Worm (Caenorhabditis elegans) whole organism, L3 larva: ENCODE measurements around the gene ocr-2.

Source experiments
- ama-1 ChIP-seq: fragments of 150-350 bp; optimal IDR thresholded peaks from 2 replicates; lab custom pipeline; 2018
- ceh-9 ChIP-seq: sonication (generic microtip); optimal IDR thresholded peaks from 2 replicates; lab custom pipeline; 2018; ENCODE audit warnings: missing biosample characterization, missing genetic modification characterization
- mdl-1 ChIP-seq: fragments of 150-350 bp; optimal IDR thresholded peaks from 2 replicates; lab custom pipeline; 2014; ENCODE audit warnings: missing biosample characterization, missing genetic modification characterization
- nhr-11 ChIP-seq: fragments of 150-350 bp; optimal IDR thresholded peaks from 2 replicates; lab custom pipeline; 2014; ENCODE audit warnings: missing biosample characterization, missing genetic modification characterization
- nhr-12 ChIP-seq: fragments of 150-350 bp; optimal IDR thresholded peaks from 2 replicates; lab custom pipeline; 2014; ENCODE audit warnings: missing biosample characterization, missing genetic modification characterization
- nhr-237 ChIP-seq: fragments of 150-350 bp; optimal IDR thresholded peaks from 2 replicates; lab custom pipeline; 2014; ENCODE audit warnings: missing biosample characterization, missing genetic modification characterization
- nhr-28 ChIP-seq: fragments of 150-350 bp; optimal IDR thresholded peaks from 2 replicates; lab custom pipeline; 2014; ENCODE audit warnings: missing biosample characterization, missing genetic modification characterization
- nhr-76 ChIP-seq: fragments of 150-350 bp; sonication (generic microtip); optimal IDR thresholded peaks from 5 replicates; lab custom pipeline; 2014; ENCODE audit warnings: missing biosample characterization, missing genetic modification characterization
- pha-4 ChIP-seq: fragments of 150-350 bp; optimal IDR thresholded peaks from 2 replicates; lab custom pipeline; 2014; ENCODE audit warnings: missing biosample characterization, missing genetic modification reagents, missing genetic modification characterization
- snpc-4 ChIP-seq: fragments of 150-350 bp; optimal IDR thresholded peaks from 2 replicates; lab custom pipeline; 2014; ENCODE audit warnings: missing biosample characterization, missing genetic modification characterization
- tbx-2 ChIP-seq: sonication (generic microtip); optimal IDR thresholded peaks from 2 replicates; lab custom pipeline; 2016; ENCODE audit warnings: mild to moderate bottlenecking, missing genetic modification characterization, missing compliant biosample characterization
- unc-62 ChIP-seq: fragments of 150-350 bp; sonication (generic microtip); optimal IDR thresholded peaks from 4 replicates; lab custom pipeline; 2014; ENCODE audit warnings: missing biosample characterization, missing genetic modification reagents, missing genetic modification characterization

DNA sequence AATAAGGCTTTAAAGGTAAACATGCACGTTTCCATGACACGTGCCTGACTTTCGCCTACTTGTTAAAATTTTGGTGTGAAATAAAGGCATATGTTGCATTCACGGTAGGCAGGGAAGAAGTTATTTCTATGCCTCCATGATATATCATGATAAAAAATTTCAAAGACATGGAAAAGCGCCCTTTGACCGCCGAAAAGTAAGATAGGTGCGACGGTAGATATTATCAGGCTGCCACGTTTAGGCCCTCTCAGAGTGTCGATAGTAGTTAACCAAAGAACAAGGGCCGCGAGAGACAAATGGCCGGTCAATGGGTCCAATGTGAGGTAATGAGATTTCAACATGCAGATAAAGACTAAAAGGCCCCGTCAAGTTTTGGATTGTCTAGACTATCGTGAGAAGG lies 23.3 kb upstream of the ocr-2 start:
- no peak for TF ChIP-seq ama-1 (lab: Kevin White, UChicago)
- TF ChIP-seq nhr-237: no peak
- no peak for TF ChIP-seq pha-4 (tag; lab: Kevin White, UChicago)
- no peak for TF ChIP-seq nhr-76 (tag; lab: Kevin White, UChicago)
- no peak for TF ChIP-seq nhr-12 (tag; lab: Kevin White, UChicago)
- no peak for TF ChIP-seq mdl-1 (tag; lab: Kevin White, UChicago)
- no peak for TF ChIP-seq unc-62 (GFP tag; lab: Kevin White, UChicago)
- TF ChIP-seq tbx-2 (tag; lab: Kevin White, UChicago): no peak
- no peak for TF ChIP-seq ceh-9 (tag; lab: Kevin White, UChicago)
- TF ChIP-seq snpc-4 (tag; lab: Kevin White, UChicago): no peak
- no peak for TF ChIP-seq nhr-28 (tag; lab: Kevin White, UChicago)
- no peak for TF ChIP-seq nhr-11 (tag; lab: Kevin White, UChicago)
